Fruit fly (Drosophila melanogaster) whole organism, embryonic: ENCODE data around the gene Set1.

Experiments
- BEAF-32 ChIP-seq: fragments of 200-800 bp; sonication (Bioruptor generic); optimal IDR thresholded peaks from 3 replicates; lab custom pipeline; 2017; ENCODE audit warnings: missing biosample characterization, missing genetic modification characterization, mild to moderate bottlenecking, moderate library complexity, missing genetic modification reagents
- CG10209 ChIP-seq: fragments of 200-800 bp; sonication (Bioruptor generic); optimal IDR thresholded peaks from 3 replicates; lab custom pipeline; 2017; ENCODE audit warnings: missing biosample characterization, mild to moderate bottlenecking, missing genetic modification characterization, missing genetic modification reagents
- CG11560 ChIP-seq: fragments of 200-800 bp; sonication (Bioruptor generic); IDR thresholded peaks from 3 replicates; pipeline ENCODE4 v1.3.6; 2022; ENCODE audit warnings: missing biosample characterization, missing genetic modification characterization
- CG12299 ChIP-seq: fragments of 200-800 bp; sonication (Bioruptor generic); optimal IDR thresholded peaks from 2 replicates; lab custom pipeline; 2018; ENCODE audit warnings: missing biosample characterization, mild to moderate bottlenecking, missing genetic modification characterization
- CG13123 ChIP-seq: fragments of 200-800 bp; sonication (Bioruptor generic); optimal IDR thresholded peaks from 2 replicates; lab custom pipeline; 2016; ENCODE audit warnings: missing biosample characterization, missing genetic modification characterization
- CG13287 ChIP-seq: fragments of 200-800 bp; sonication (Bioruptor generic); IDR thresholded peaks from 2 replicates; pipeline ENCODE4 v1.3.6; 2022; ENCODE audit warnings: missing biosample characterization, missing genetic modification characterization; ENCODE audit not compliant: partially characterized antibody
- CG14050 ChIP-seq: fragments of 200-800 bp; sonication (Bioruptor generic); IDR thresholded peaks from 3 replicates; pipeline ENCODE4 v1.3.6; 2022; ENCODE audit warnings: missing biosample characterization, missing genetic modification characterization
- CG15269 ChIP-seq: fragments of 200-800 bp; sonication (Bioruptor generic); optimal IDR thresholded peaks from 2 replicates; lab custom pipeline; 2018; ENCODE audit warnings: missing biosample characterization, mild to moderate bottlenecking, missing genetic modification characterization, moderate library complexity
- CG17385 ChIP-seq: fragments of 200-800 bp; sonication (Bioruptor generic); optimal IDR thresholded peaks from 3 replicates; lab custom pipeline; 2018; ENCODE audit warnings: missing biosample characterization, mild to moderate bottlenecking, missing genetic modification characterization
- CG1832 ChIP-seq: fragments of 200-800 bp; sonication (Bioruptor generic); optimal IDR thresholded peaks from 2 replicates; lab custom pipeline; 2017; ENCODE audit warnings: missing biosample characterization, mild to moderate bottlenecking, missing genetic modification characterization, inconsistent platforms
- CG32767 ChIP-seq: fragments of 200-800 bp; sonication (Bioruptor generic); IDR thresholded peaks from 2 replicates; pipeline ENCODE4 v1.3.6; 2022; ENCODE audit warnings: missing biosample characterization, missing genetic modification characterization
- CG33213 ChIP-seq: fragments of 200-800 bp; sonication (Bioruptor generic); optimal IDR thresholded peaks from 3 replicates; lab custom pipeline; 2016; ENCODE audit warnings: missing biosample characterization, missing genetic modification characterization
- CG4707 ChIP-seq: fragments of 200-800 bp; sonication (Bioruptor generic); optimal IDR thresholded peaks from 2 replicates; lab custom pipeline; 2018; ENCODE audit warnings: missing biosample characterization, mild to moderate bottlenecking, missing genetic modification characterization, moderate library complexity
- CG6272 ChIP-seq: fragments of 200-800 bp; sonication (Bioruptor generic); IDR thresholded peaks from 2 replicates; pipeline ENCODE4 v1.3.6; 2022; ENCODE audit warnings: missing biosample characterization, missing genetic modification characterization
- CG7556 ChIP-seq: fragments of 200-800 bp; sonication (Bioruptor generic); optimal IDR thresholded peaks from 2 replicates; lab custom pipeline; 2017; ENCODE audit warnings: missing biosample characterization, mild to moderate bottlenecking, missing genetic modification characterization
- CG8281 ChIP-seq: fragments of 200-800 bp; sonication (Bioruptor generic); optimal IDR thresholded peaks from 2 replicates; lab custom pipeline; 2018; ENCODE audit warnings: missing biosample characterization, mild to moderate bottlenecking, missing genetic modification characterization, moderate library complexity
- CG9215 ChIP-seq: fragments of 200-800 bp; sonication (Bioruptor generic); IDR thresholded peaks from 2 replicates; pipeline ENCODE4 v1.3.6; 2022; ENCODE audit warnings: missing biosample characterization, missing genetic modification characterization
- D ChIP-seq, 2 experiments: fragments of 200-800 bp in 1 of 2; fragments of >200 bp in 1 of 2; sonication (Bioruptor generic) in 1 of 2; optimal IDR thresholded peaks; 2 replicates in 1 of 2; 3 replicates in 1 of 2; lab custom pipeline; 2017; ENCODE audit warnings: mild to moderate bottlenecking in 1 of 2, missing biosample characterization in 1 of 2, missing genetic modification characterization in 1 of 2, missing genetic modification reagents in 1 of 2
- Dbx ChIP-seq: fragments of 200-800 bp; sonication (Bioruptor generic); IDR thresholded peaks from 3 replicates; pipeline ENCODE4 v1.3.6; 2022; ENCODE audit warnings: missing biosample characterization, missing genetic modification characterization
- E2f2 ChIP-seq: fragments of 200-800 bp; sonication (Bioruptor generic); IDR thresholded peaks from 2 replicates; pipeline ENCODE4 v1.3.6; 2022; ENCODE audit warnings: missing biosample characterization, missing genetic modification characterization
- Ets97D ChIP-seq: fragments of 200-800 bp; sonication (Bioruptor generic); optimal IDR thresholded peaks from 3 replicates; lab custom pipeline; 2016; ENCODE audit warnings: missing biosample characterization, missing genetic modification characterization
- Lhr ChIP-seq: fragments of 200-800 bp; sonication (Bioruptor generic); optimal IDR thresholded peaks from 3 replicates; lab custom pipeline; 2017; ENCODE audit warnings: mild to moderate bottlenecking, missing biosample characterization, missing genetic modification reagents, missing genetic modification characterization
- MESR4 ChIP-seq: fragments of 200-800 bp; sonication (Bioruptor generic); optimal IDR thresholded peaks from 2 replicates; lab custom pipeline; 2018; ENCODE audit warnings: missing biosample characterization, mild to moderate bottlenecking, missing genetic modification characterization, moderate library complexity
- NC2β ChIP-seq: fragments of 200-800 bp; sonication (Bioruptor generic); optimal IDR thresholded peaks from 2 replicates; lab custom pipeline; 2016; ENCODE audit warnings: missing biosample characterization, missing genetic modification characterization
- Sry-δ ChIP-seq: fragments of 200-800 bp; sonication (Bioruptor generic); optimal IDR thresholded peaks from 2 replicates; lab custom pipeline; 2016; ENCODE audit warnings: missing biosample characterization, missing genetic modification characterization
- Taf1 ChIP-seq: fragments of 200-800 bp; sonication (Bioruptor generic); IDR thresholded peaks from 2 replicates; pipeline ENCODE4 v1.3.6; 2022; ENCODE audit warnings: missing biosample characterization, missing genetic modification characterization
- YL-1 ChIP-seq: fragments of 200-800 bp; sonication (Bioruptor generic); optimal IDR thresholded peaks from 3 replicates; lab custom pipeline; 2017; ENCODE audit warnings: missing biosample characterization, mild to moderate bottlenecking, missing genetic modification characterization
- al ChIP-seq: fragments of 200-800 bp; sonication (Bioruptor generic); IDR thresholded peaks from 2 replicates; pipeline ENCODE4 v1.3.6; 2022; ENCODE audit warnings: missing biosample characterization, missing genetic modification characterization
- ato ChIP-seq: fragments of 200-800 bp; sonication (Bioruptor generic); IDR thresholded peaks from 2 replicates; pipeline ENCODE4 v1.3.6; 2022; ENCODE audit warnings: missing biosample characterization, missing genetic modification characterization; ENCODE audit not compliant: partially characterized antibody
- bab2 ChIP-seq: fragments of 200-800 bp; sonication (Bioruptor generic); optimal IDR thresholded peaks from 2 replicates; lab custom pipeline; 2016; ENCODE audit warnings: missing biosample characterization, missing genetic modification characterization
- dm ChIP-seq: fragments of 200-800 bp; sonication (Bioruptor generic); optimal IDR thresholded peaks from 3 replicates; lab custom pipeline; 2016; ENCODE audit warnings: missing biosample characterization, missing genetic modification characterization
- dmrt11E ChIP-seq: fragments of 200-800 bp; sonication (Bioruptor generic); optimal IDR thresholded peaks from 3 replicates; lab custom pipeline; 2018; ENCODE audit warnings: missing biosample characterization, mild to moderate bottlenecking, missing genetic modification characterization, moderate library complexity
- dmrt99B ChIP-seq: fragments of 200-800 bp; sonication (Bioruptor generic); optimal IDR thresholded peaks from 2 replicates; lab custom pipeline; 2018; ENCODE audit warnings: missing biosample characterization, mild to moderate bottlenecking, missing genetic modification characterization, moderate library complexity
- eve ChIP-seq, 2 experiments: fragments of >200 bp; optimal IDR thresholded peaks; 2 replicates each; lab custom pipeline; 2017; ENCODE audit warnings: missing biosample characterization in 2 of 2, missing genetic modification characterization in 2 of 2
- fd3F ChIP-seq: fragments of 200-800 bp; sonication (Bioruptor generic); optimal IDR thresholded peaks from 2 replicates; lab custom pipeline; 2018; ENCODE audit warnings: missing biosample characterization, mild to moderate bottlenecking, missing genetic modification characterization, moderate library complexity
- fd64A ChIP-seq: fragments of 200-800 bp; sonication (Bioruptor generic); optimal IDR thresholded peaks from 3 replicates; lab custom pipeline; 2018; ENCODE audit warnings: missing biosample characterization, mild to moderate bottlenecking, missing genetic modification characterization
- gem ChIP-seq: fragments of 200-800 bp; sonication (Bioruptor generic); optimal IDR thresholded peaks from 2 replicates; lab custom pipeline; 2019; ENCODE audit warnings: missing biosample characterization, mild to moderate bottlenecking, missing genetic modification characterization, moderate library complexity
- gsb ChIP-seq: fragments of 200-800 bp; sonication (Bioruptor generic); IDR thresholded peaks from 2 replicates; pipeline ENCODE4 v1.3.6; 2022; ENCODE audit warnings: missing biosample characterization, missing genetic modification characterization
- ham ChIP-seq: fragments of 200-800 bp; sonication (Bioruptor generic); IDR thresholded peaks from 2 replicates; pipeline ENCODE4 v1.3.6; 2022; ENCODE audit warnings: missing biosample characterization, missing genetic modification characterization
- nerfin-2 ChIP-seq: fragments of 200-800 bp; sonication (Bioruptor generic); IDR thresholded peaks from 2 replicates; pipeline ENCODE4 v1.3.6; 2022; ENCODE audit warnings: missing biosample characterization, missing genetic modification characterization; ENCODE audit not compliant: partially characterized antibody
- nmo ChIP-seq: fragments of 200-800 bp; sonication (Bioruptor generic); optimal IDR thresholded peaks from 2 replicates; lab custom pipeline; 2018; ENCODE audit warnings: missing biosample characterization, mild to moderate bottlenecking, missing genetic modification characterization, moderate library complexity
- org-1 ChIP-seq: fragments of 200-800 bp; sonication (Bioruptor generic); optimal IDR thresholded peaks from 2 replicates; lab custom pipeline; 2017; ENCODE audit warnings: missing biosample characterization, missing genetic modification characterization
- pfk ChIP-seq: fragments of 200-800 bp; sonication (Bioruptor generic); optimal IDR thresholded peaks from 2 replicates; lab custom pipeline; 2018; ENCODE audit warnings: missing biosample characterization, mild to moderate bottlenecking, missing genetic modification characterization, moderate library complexity
- phol ChIP-seq: fragments of 200-800 bp; sonication (Bioruptor generic); optimal IDR thresholded peaks from 3 replicates; lab custom pipeline; 2018; ENCODE audit warnings: missing biosample characterization, mild to moderate bottlenecking, missing genetic modification characterization, moderate library complexity
- scrt ChIP-seq: fragments of 200-800 bp; sonication (Bioruptor generic); optimal IDR thresholded peaks from 2 replicates; lab custom pipeline; 2018; ENCODE audit warnings: missing biosample characterization, mild to moderate bottlenecking, missing genetic modification characterization, moderate library complexity
- sob ChIP-seq: fragments of 200-800 bp; sonication (Bioruptor generic); IDR thresholded peaks from 2 replicates; pipeline ENCODE4 v1.3.6; 2022; ENCODE audit warnings: missing biosample characterization, missing genetic modification characterization
- sqz ChIP-seq: fragments of 200-800 bp; sonication (Bioruptor generic); optimal IDR thresholded peaks from 3 replicates; lab custom pipeline; 2018; ENCODE audit warnings: missing biosample characterization, mild to moderate bottlenecking, missing genetic modification characterization
- sr ChIP-seq: fragments of 200-800 bp; sonication (Bioruptor generic); IDR thresholded peaks from 3 replicates; pipeline ENCODE4 v1.3.6; 2022; ENCODE audit warnings: missing biosample characterization, missing genetic modification characterization
- tap ChIP-seq: fragments of 200-800 bp; optimal IDR thresholded peaks from 3 replicates; lab custom pipeline; 2019; ENCODE audit warnings: missing biosample characterization, mild to moderate bottlenecking, missing genetic modification characterization, moderate library complexity
- wdn ChIP-seq: fragments of 200-800 bp; sonication (Bioruptor generic); IDR thresholded peaks from 2 replicates; pipeline ENCODE4 v1.3.6; 2022; ENCODE audit warnings: missing biosample characterization, missing genetic modification characterization

The Set1 gene

DNA sequence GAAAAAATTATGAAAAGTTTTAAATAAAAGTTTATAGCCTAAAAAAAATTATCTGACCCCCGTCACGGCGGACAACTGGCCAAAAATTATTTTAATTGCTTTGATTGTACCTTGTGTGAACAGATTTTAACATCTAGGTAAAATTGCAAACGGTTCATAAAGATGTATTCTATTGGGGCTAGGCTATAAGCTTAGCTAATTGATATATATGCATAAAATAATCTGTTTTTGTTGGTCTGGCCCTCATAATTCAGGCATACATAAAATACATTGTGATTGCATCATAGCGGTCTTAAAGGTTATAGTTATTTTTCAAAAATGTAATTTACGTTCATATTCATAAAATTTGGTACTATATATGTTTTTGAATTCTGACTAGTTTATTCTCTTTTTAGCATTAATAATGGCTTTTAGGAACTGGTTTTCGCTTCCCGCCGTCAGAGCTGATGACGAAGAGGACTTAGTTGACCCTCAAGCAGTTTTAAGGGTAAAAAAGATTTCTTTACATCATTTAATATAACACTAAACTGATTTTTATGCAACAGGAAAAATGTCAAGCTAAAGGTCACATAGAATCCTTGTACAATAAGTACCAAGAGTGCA, 13.2 kb downstream of the Set1 start, which contains the start of gene UQCR-11 (continued):
- TF ChIP-seq fd3F (GFP tag; lab: Kevin White, UChicago): no peak
- TF ChIP-seq CG1832 (GFP tag; lab: Kevin White, UChicago): no peak
- TF ChIP-seq CG13123: no peak
- peak; percentile 73 for TF ChIP-seq MESR4 (GFP tag; lab: Kevin White, UChicago)
- no peak for TF ChIP-seq sqz (GFP tag; lab: Kevin White, UChicago)
- TF ChIP-seq CG4707 (GFP tag; lab: Kevin White, UChicago): no peak
- TF ChIP-seq CG12299: no peak
- TF ChIP-seq NC2β: no peak
- no peak for TF ChIP-seq CG8281
- no peak for TF ChIP-seq fd64A
- TF ChIP-seq CG14050 (GFP tag; lab: Robert Waterston, UW): no peak
- TF ChIP-seq gem (tag; lab: Kevin White, UChicago): peak; percentile 12
- peak; percentile 28 for TF ChIP-seq BEAF-32 (GFP tag; lab: Kevin White, UChicago)
- TF ChIP-seq CG10209 (GFP tag; lab: Kevin White, UChicago): no peak
- no peak for TF ChIP-seq CG6272 (GFP tag; lab: Robert Waterston, UW)
- TF ChIP-seq CG13287 (GFP tag; lab: Robert Waterston, UW): no peak
- no peak for TF ChIP-seq al (GFP tag; lab: Robert Waterston, UW)
- no peak for TF ChIP-seq dmrt99B (tag; lab: Kevin White, UChicago)
- peak; percentile 64 for TF ChIP-seq pfk (GFP tag; lab: Kevin White, UChicago)
- TF ChIP-seq CG33213 (GFP tag; lab: Kevin White, UChicago): peak; percentile 55
- TF ChIP-seq scrt: no peak
- TF ChIP-seq eve (GFP tag; optimal IDR thresholded peaks at IDR 0.05; lab: Kevin White, UChicago): no peak
- TF ChIP-seq CG17385 (GFP tag; lab: Kevin White, UChicago): no peak
- TF ChIP-seq Lhr (GFP tag; lab: Kevin White, UChicago): peak; percentile 69
- no peak for TF ChIP-seq CG15269
- peak; percentile 27 for TF ChIP-seq dmrt11E (tag; lab: Kevin White, UChicago)
- TF ChIP-seq nerfin-2: no peak
- no peak for TF ChIP-seq sr (GFP tag; lab: Robert Waterston, UW)
- TF ChIP-seq D (optimal IDR thresholded peaks at IDR 0.05; lab: Kevin White, UChicago): no peak
- TF ChIP-seq D (GFP tag; optimal IDR thresholded peaks at IDR 0.05; lab: Kevin White, UChicago): no peak
- TF ChIP-seq wdn (GFP tag; lab: Robert Waterston, UW): no peak
- TF ChIP-seq E2f2 (GFP tag; lab: Robert Waterston, UW): no peak
- TF ChIP-seq dm (GFP tag; lab: Kevin White, UChicago): no peak
- peak; percentile 77; the same call in 1 of the 2 replicates for TF ChIP-seq CG32767 (GFP tag; lab: Robert Waterston, UW)
- no peak for TF ChIP-seq gsb (GFP tag; lab: Robert Waterston, UW)
- no peak for TF ChIP-seq ato
- TF ChIP-seq CG9215 (GFP tag; lab: Robert Waterston, UW): no peak
- peak; percentile 60 for TF ChIP-seq phol (tag; lab: Kevin White, UChicago)
- peak; percentile 14 for TF ChIP-seq Ets97D (GFP tag; lab: Kevin White, UChicago)
- peak; percentile 7 for TF ChIP-seq YL-1 (GFP tag; lab: Kevin White, UChicago)
- no peak for TF ChIP-seq Dbx (GFP tag; lab: Robert Waterston, UW)
- TF ChIP-seq Sry-δ (GFP tag; lab: Kevin White, UChicago): peak; percentile 6
- no peak for TF ChIP-seq bab2 (GFP tag; lab: Kevin White, UChicago)
- no peak for TF ChIP-seq CG7556 (GFP tag; lab: Kevin White, UChicago)
- TF ChIP-seq tap: no peak
- no peak for TF ChIP-seq sob (GFP tag; lab: Robert Waterston, UW)
- no peak for TF ChIP-seq Taf1 (GFP tag; lab: Robert Waterston, UW)
- no peak for TF ChIP-seq CG11560 (tag; lab: Robert Waterston, UW)
- no peak for TF ChIP-seq org-1 (GFP tag; lab: Kevin White, UChicago)
- peak; percentile 68 for TF ChIP-seq nmo (GFP tag; lab: Kevin White, UChicago)
- no peak for TF ChIP-seq ham (GFP tag; lab: Robert Waterston, UW)
